Fruit fly (Drosophila melanogaster): ENCODE data around the gene CG12517.
A peak's percentile ranks its signal among the peaks of the same experiment; 100 is the strongest.

CG12517 gene

dm6 chr2L:10858064-10859047 lies 11.6 kb upstream of the CG12517 start, which contains the start of the genes aurB and Stam (continued):
- TF ChIP-seq CG4820 (GFP tag; optimal IDR thresholded peaks at IDR 0.05) (no peak), oc (tag; optimal IDR thresholded peaks at IDR 0.05) (peak; percentile 42), CG11085 (GFP tag; IDR thresholded peaks at IDR 0.05) (no peak), unc-4 (GFP tag; IDR thresholded peaks at IDR 0.05; ENCODE audit: partially characterized antibody) (no peak), CG1024 (GFP tag; IDR thresholded peaks at IDR 0.05) (no peak), dan (GFP tag; IDR thresholded peaks at IDR 0.05) (no peak), eyg (GFP tag; optimal IDR thresholded peaks at IDR 0.05) (no peak), sob (GFP tag; IDR thresholded peaks at IDR 0.05) (no peak), stwl (tag; optimal IDR thresholded peaks at IDR 0.05) (peak; percentile 16), fd64A (GFP tag; optimal IDR thresholded peaks at IDR 0.05) (no peak), YL-1 (GFP tag; optimal IDR thresholded peaks at IDR 0.05) (peak; percentile 9), CG7271 (tag; optimal IDR thresholded peaks at IDR 0.05) (no peak), Camta (GFP tag; optimal IDR thresholded peaks at IDR 0.05) (no peak), Deaf1 (tag; optimal IDR thresholded peaks at IDR 0.05) (peak; percentile 10), CG9932 (GFP tag; IDR thresholded peaks at IDR 0.05) (peak; percentile 34; the same call in 1 of the 2 replicates), Doc3 (GFP tag; IDR thresholded peaks at IDR 0.05; ENCODE audit: partially characterized antibody) (no peak), salm (tag; optimal IDR thresholded peaks at IDR 0.05) (peak; percentile 37), slou (GFP tag; optimal IDR thresholded peaks at IDR 0.05) (no peak), Six4 (GFP tag; optimal IDR thresholded peaks at IDR 0.05) (no peak), CG15514 (GFP tag; optimal IDR thresholded peaks at IDR 0.05) (peak; percentile 50), wor (GFP tag; IDR thresholded peaks at IDR 0.05) (no peak), CrebB (tag; optimal IDR thresholded peaks at IDR 0.05) (no peak), scrt (GFP tag; optimal IDR thresholded peaks at IDR 0.05) (peak; percentile 11), CG15011 (GFP tag; optimal IDR thresholded peaks at IDR 0.05) (no peak), CG15601 (tag; optimal IDR thresholded peaks at IDR 0.05) (peak; percentile 34), CG2875 (GFP tag; optimal IDR thresholded peaks at IDR 0.05) (peak; percentile 38), CG10543 (GFP tag; optimal IDR thresholded peaks at IDR 0.05) (peak; percentile 45), lov (optimal IDR thresholded peaks at IDR 0.05) (no peak), lov (GFP tag; IDR thresholded peaks at IDR 0.05) (no peak), CkIIα-i1 (GFP tag; IDR thresholded peaks at IDR 0.05) (no peak), CG10147 (GFP tag; optimal IDR thresholded peaks at IDR 0.05) (no peak), CG17829 (tag; optimal IDR thresholded peaks at IDR 0.05) (peak; percentile 75), bcd (GFP tag; optimal IDR thresholded peaks at IDR 0.05) (peak; percentile 41), dysf (GFP tag; IDR thresholded peaks at IDR 0.05) (peak; percentile 35; the same call in 1 of the 3 replicates), Hr78 (GFP tag; optimal IDR thresholded peaks at IDR 0.05) (no peak), fu2 (GFP tag; optimal IDR thresholded peaks at IDR 0.05) (no peak), NfI (GFP tag; optimal IDR thresholded peaks at IDR 0.05) (peak; percentile 63), CG33557 (GFP tag; optimal IDR thresholded peaks at IDR 0.05) (peak; percentile 24), Adf1 (GFP tag; IDR thresholded peaks at IDR 0.05) (no peak), kah (GFP tag; optimal IDR thresholded peaks at IDR 0.05) (no peak), CG34224 (GFP tag; IDR thresholded peaks at IDR 0.05; ENCODE audit: partially characterized antibody) (no peak), Stat92E (GFP tag; optimal IDR thresholded peaks at IDR 0.05) (no peak), CG9215 (GFP tag; IDR thresholded peaks at IDR 0.05) (no peak), sens-2 (GFP tag; IDR thresholded peaks at IDR 0.05) (no peak), mirr (GFP tag; optimal IDR thresholded peaks at IDR 0.05) (no peak), CG2199 (GFP tag; IDR thresholded peaks at IDR 0.05) (no peak), row (GFP tag; IDR thresholded peaks at IDR 0.05) (peak; percentile 81), CG17186 (GFP tag; optimal IDR thresholded peaks at IDR 0.05) (no peak)

All from whole organism, embryonic.